Fruit fly (Drosophila melanogaster) whole organism, adult: ENCODE results near the gene CG3448.

Experiments used
- CG11617 ChIP-seq: fragments of 200-800 bp; sonication (Bioruptor generic); optimal IDR thresholded peaks from 2 replicates; lab custom pipeline; 2017; ENCODE audit warnings: mild to moderate bottlenecking, missing biosample characterization, missing genetic modification reagents, missing genetic modification characterization
- CG12768 ChIP-seq: fragments of 200-800 bp; sonication (Bioruptor generic); optimal IDR thresholded peaks from 2 replicates; lab custom pipeline; 2017; ENCODE audit warnings: missing biosample characterization, missing genetic modification characterization, mild to moderate bottlenecking, moderate library complexity, missing genetic modification reagents
- CG14711 ChIP-seq: fragments of 200-800 bp; sonication (Bioruptor generic); optimal IDR thresholded peaks from 2 replicates; lab custom pipeline; 2018; ENCODE audit warnings: missing biosample characterization, mild to moderate bottlenecking, missing genetic modification characterization, moderate library complexity
- CG1620 ChIP-seq: fragments of 200-800 bp; sonication (Bioruptor generic); optimal IDR thresholded peaks from 2 replicates; lab custom pipeline; 2016; ENCODE audit warnings: missing biosample characterization, missing genetic modification characterization
- CG33017 ChIP-seq: fragments of 200-800 bp; sonication (Bioruptor generic); optimal IDR thresholded peaks from 2 replicates; lab custom pipeline; 2018; ENCODE audit warnings: missing biosample characterization, mild to moderate bottlenecking, missing genetic modification characterization, moderate library complexity
- CG5204 ChIP-seq: fragments of 200-800 bp; sonication (Bioruptor generic); optimal IDR thresholded peaks from 2 replicates; lab custom pipeline; 2016; ENCODE audit warnings: missing biosample characterization, missing genetic modification characterization
- CG7045 ChIP-seq: fragments of 200-800 bp; sonication (Bioruptor generic); optimal IDR thresholded peaks from 2 replicates; lab custom pipeline; 2017; ENCODE audit warnings: missing biosample characterization, mild to moderate bottlenecking, missing genetic modification characterization
- CG7101 ChIP-seq: fragments of 200-800 bp; sonication (Bioruptor generic); optimal IDR thresholded peaks from 2 replicates; lab custom pipeline; 2018; ENCODE audit warnings: missing biosample characterization, mild to moderate bottlenecking, missing genetic modification characterization, moderate library complexity
- Clk ChIP-seq: fragments of 200-800 bp; sonication (Bioruptor generic); optimal IDR thresholded peaks from 2 replicates; lab custom pipeline; 2017; ENCODE audit warnings: missing biosample characterization, missing genetic modification characterization
- Crg-1 ChIP-seq: fragments of 200-800 bp; sonication (Bioruptor generic); optimal IDR thresholded peaks from 2 replicates; lab custom pipeline; 2016; ENCODE audit warnings: missing biosample characterization, missing genetic modification characterization
- Hr96 ChIP-seq: fragments of 200-800 bp; sonication (Bioruptor generic); optimal IDR thresholded peaks from 2 replicates; lab custom pipeline; 2016; ENCODE audit warnings: missing biosample characterization, missing genetic modification characterization
- Mnt ChIP-seq: fragments of 200-800 bp; sonication (Bioruptor generic); optimal IDR thresholded peaks from 2 replicates; lab custom pipeline; 2016; ENCODE audit warnings: missing biosample characterization, mild to moderate bottlenecking, missing genetic modification characterization
- bab1 ChIP-seq: fragments of 200-800 bp; sonication (Bioruptor generic); optimal IDR thresholded peaks from 3 replicates; lab custom pipeline; 2019; ENCODE audit warnings: missing biosample characterization, mild to moderate bottlenecking, missing genetic modification characterization, moderate library complexity
- cic ChIP-seq: fragments of 200-800 bp; sonication (Bioruptor generic); optimal IDR thresholded peaks from 2 replicates; lab custom pipeline; 2017; ENCODE audit warnings: missing biosample characterization, mild to moderate bottlenecking, missing genetic modification characterization, moderate library complexity
- cnc ChIP-seq, 2 experiments: fragments of >200 bp; optimal IDR thresholded peaks; 2 replicates each; lab custom pipeline; 2017
- kay ChIP-seq: fragments of 200-800 bp; sonication (Bioruptor generic); peaks from one replicate; lab custom pipeline; 2016; ENCODE audit warnings: missing biosample characterization, missing genetic modification characterization, borderline replicate concordance
- ovo ChIP-seq: fragments of 200-800 bp; sonication (Bioruptor generic); optimal IDR thresholded peaks from 2 replicates; lab custom pipeline; 2016; ENCODE audit warnings: missing biosample characterization, missing genetic modification characterization
- pad ChIP-seq: fragments of 200-800 bp; sonication (Bioruptor generic); optimal IDR thresholded peaks from 3 replicates; lab custom pipeline; 2017; ENCODE audit warnings: missing biosample characterization, missing genetic modification characterization, mild to moderate bottlenecking, moderate library complexity, missing genetic modification reagents
- tj ChIP-seq: fragments of 200-800 bp; sonication (Bioruptor generic); optimal IDR thresholded peaks from 3 replicates; lab custom pipeline; 2017; ENCODE audit warnings: missing biosample characterization, mild to moderate bottlenecking, missing genetic modification characterization, moderate library complexity
- toe ChIP-seq: fragments of 200-800 bp; sonication (Bioruptor generic); optimal IDR thresholded peaks from 2 replicates; lab custom pipeline; 2016; ENCODE audit warnings: missing biosample characterization, missing genetic modification characterization

Gene CG3448

DNA sequence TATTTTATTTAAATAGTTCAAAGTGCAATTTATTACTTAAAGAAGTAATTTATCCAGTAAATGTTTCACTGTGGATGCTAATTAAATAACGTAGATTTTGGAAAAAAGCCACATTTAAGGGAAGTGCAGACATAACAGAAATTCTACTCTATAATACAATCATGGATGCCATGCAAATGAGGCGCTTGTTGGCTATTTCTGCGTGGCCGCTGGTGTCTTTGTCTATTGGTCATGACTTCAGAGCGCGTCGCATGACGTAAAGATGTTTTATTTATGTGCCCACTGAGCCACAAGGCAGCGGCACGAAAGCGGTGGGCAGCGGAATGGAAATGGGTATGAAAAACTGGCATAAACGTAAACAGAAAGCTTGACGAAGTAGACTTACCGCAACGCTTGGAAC is 25.5 kb downstream of the CG3448 start:
- no peak for TF ChIP-seq toe (GFP tag; lab: Kevin White, UChicago)
- TF ChIP-seq Clk (GFP tag; lab: Kevin White, UChicago), result no peak
- no peak for TF ChIP-seq CG7101
- TF ChIP-seq Hr96 (GFP tag; lab: Kevin White, UChicago), result no peak
- no peak for TF ChIP-seq ovo
- no peak for TF ChIP-seq pad
- TF ChIP-seq CG33017 (tag; lab: Kevin White, UChicago), result no peak
- no peak for TF ChIP-seq Crg-1 (GFP tag; lab: Kevin White, UChicago)
- TF ChIP-seq CG11617 (GFP tag; lab: Kevin White, UChicago), result no peak
- TF ChIP-seq bab1 (GFP tag; lab: Kevin White, UChicago), result no peak

DNA sequence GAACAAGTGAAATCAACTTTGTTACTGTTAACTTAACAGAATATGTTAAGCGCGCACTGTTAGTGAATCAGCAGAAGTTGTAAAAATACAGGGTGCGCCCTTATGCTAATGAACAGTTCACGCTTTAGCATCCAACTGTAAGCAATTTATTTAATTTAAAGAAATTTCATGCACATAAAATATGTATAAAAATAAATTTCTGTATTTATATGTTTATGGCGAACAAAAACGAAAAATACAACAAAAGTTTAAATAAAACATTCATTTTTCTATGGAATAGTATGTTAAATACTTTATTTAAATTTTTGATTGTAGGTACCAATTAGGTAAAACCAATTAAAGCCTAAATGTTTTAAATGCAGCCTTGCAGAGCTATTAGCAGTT is 26.9 kb downstream of the CG3448 start:
- TF ChIP-seq cnc (optimal IDR thresholded peaks at IDR 0.05; lab: Kevin White, UChicago) (peak in 1 of 2 experiments; percentile 78), Crg-1 (GFP tag; lab: Kevin White, UChicago) (no peak), Hr96 (GFP tag; lab: Kevin White, UChicago) (no peak), bab1 (GFP tag; lab: Kevin White, UChicago) (no peak), CG11617 (GFP tag; lab: Kevin White, UChicago) (peak; percentile 32), cic (GFP tag; lab: Kevin White, UChicago) (no peak), toe (GFP tag; lab: Kevin White, UChicago) (no peak), ovo (no peak), CG1620 (no peak), CG7045 (GFP tag; lab: Kevin White, UChicago) (peak; percentile 36), pad (no peak), CG7101 (peak; percentile 10), CG14711 (tag; lab: Kevin White, UChicago) (peak; percentile 57), CG5204 (GFP tag; lab: Kevin White, UChicago) (no peak), Mnt (GFP tag; lab: Kevin White, UChicago) (no peak), Clk (GFP tag; lab: Kevin White, UChicago) (no peak), tj (no peak), kay (peak; percentile 97), CG12768 (GFP tag; lab: Kevin White, UChicago) (peak; percentile 18), CG33017 (tag; lab: Kevin White, UChicago) (peak; percentile 65)

dm6 chr3L:9423757-9424527 is 27.4 kb downstream of the CG3448 start:
- no peak for TF ChIP-seq kay
- TF ChIP-seq Clk (GFP tag; lab: Kevin White, UChicago), result no peak
- TF ChIP-seq CG7045 (GFP tag; lab: Kevin White, UChicago), result no peak
- no peak for TF ChIP-seq toe (GFP tag; lab: Kevin White, UChicago)
- no peak for TF ChIP-seq CG14711 (tag; lab: Kevin White, UChicago)
- peak; percentile 77 for TF ChIP-seq cic (GFP tag; lab: Kevin White, UChicago)
- peak; percentile 50 for TF ChIP-seq Mnt (GFP tag; lab: Kevin White, UChicago)
- peak; percentile 33 for TF ChIP-seq CG12768 (GFP tag; lab: Kevin White, UChicago)

dm6 chr3L:9422636-9423419 is 28.5 kb downstream of the CG3448 start, which contains the start of gene aay:
Gene aay, plus strand, starts transcription at chr3L:9423253.
- TF ChIP-seq CG7101, result peak; percentile 99
- peak; percentile 99 for TF ChIP-seq bab1 (GFP tag; lab: Kevin White, UChicago)
- peak; percentile 96 for TF ChIP-seq tj
- TF ChIP-seq pad, result peak; percentile 94
- peak; percentile 96 for TF ChIP-seq ovo
- peak; percentile 99 for TF ChIP-seq CG12768 (GFP tag; lab: Kevin White, UChicago)
- TF ChIP-seq cic (GFP tag; lab: Kevin White, UChicago), result peak; percentile 97
- peak; percentile 99 for TF ChIP-seq CG7045 (GFP tag; lab: Kevin White, UChicago)
- peak; percentile 98 for TF ChIP-seq CG14711 (tag; lab: Kevin White, UChicago)
- peak; percentile 97 for TF ChIP-seq CG1620
- peak; percentile 98 for TF ChIP-seq toe (GFP tag; lab: Kevin White, UChicago)
- peak; percentile 92 for TF ChIP-seq Crg-1 (GFP tag; lab: Kevin White, UChicago)
- peak; percentile 98 for TF ChIP-seq Clk (GFP tag; lab: Kevin White, UChicago)
- TF ChIP-seq CG5204 (GFP tag; lab: Kevin White, UChicago), result peak; percentile 99
- peak; percentile 100 for TF ChIP-seq kay
- no peak for TF ChIP-seq cnc (optimal IDR thresholded peaks at IDR 0.05; lab: Kevin White, UChicago)
- peak; percentile 98 for TF ChIP-seq Hr96 (GFP tag; lab: Kevin White, UChicago)
- TF ChIP-seq CG33017 (tag; lab: Kevin White, UChicago), result peak; percentile 100
- peak; percentile 97 for TF ChIP-seq Mnt (GFP tag; lab: Kevin White, UChicago)
- peak; percentile 99 for TF ChIP-seq CG11617 (GFP tag; lab: Kevin White, UChicago)

dm6 chr3L:9422135-9422534 is 29.2 kb downstream of the CG3448 start:
- TF ChIP-seq cnc (optimal IDR thresholded peaks at IDR 0.05; lab: Kevin White, UChicago) (peak in 1 of 2 experiments; percentile 62), Crg-1 (GFP tag; lab: Kevin White, UChicago) (no peak)
